Worm (Caenorhabditis elegans) whole organism, L3 larva: ENCODE measurements around the gene ric-3.

Source experiments
- ama-1 ChIP-seq: fragments of 150-350 bp; optimal IDR thresholded peaks from 2 replicates; lab custom pipeline; 2018
- daf-12 ChIP-seq: fragments of 150-350 bp; optimal IDR thresholded peaks from 2 replicates; lab custom pipeline; 2014; ENCODE audit warnings: missing biosample characterization, missing genetic modification reagents, missing genetic modification characterization
- jun-1 ChIP-seq: fragments of 150-350 bp; optimal IDR thresholded peaks from 2 replicates; lab custom pipeline; 2014; ENCODE audit warnings: missing biosample characterization, missing genetic modification reagents, missing genetic modification characterization
- nhr-23 ChIP-seq: fragments of 150-350 bp; optimal IDR thresholded peaks from 2 replicates; lab custom pipeline; 2014; ENCODE audit warnings: missing biosample characterization, missing genetic modification reagents, missing genetic modification characterization
- nhr-237 ChIP-seq: fragments of 150-350 bp; optimal IDR thresholded peaks from 2 replicates; lab custom pipeline; 2014; ENCODE audit warnings: missing biosample characterization, missing genetic modification characterization
- nhr-25 ChIP-seq: sonication (generic microtip); optimal IDR thresholded peaks from 2 replicates; lab custom pipeline; 2017; ENCODE audit warnings: missing biosample characterization, missing genetic modification characterization
- nhr-67 ChIP-seq: fragments of 150-350 bp; optimal IDR thresholded peaks from 2 replicates; lab custom pipeline; 2014; ENCODE audit warnings: missing biosample characterization, missing genetic modification characterization
- pha-4 ChIP-seq: fragments of 150-350 bp; optimal IDR thresholded peaks from 2 replicates; lab custom pipeline; 2014; ENCODE audit warnings: missing biosample characterization, missing genetic modification reagents, missing genetic modification characterization
- skn-1 ChIP-seq: fragments of 150-350 bp; optimal IDR thresholded peaks from 2 replicates; lab custom pipeline; 2014; ENCODE audit warnings: missing biosample characterization, missing genetic modification characterization
- unc-62 ChIP-seq: fragments of 150-350 bp; sonication (generic microtip); optimal IDR thresholded peaks from 4 replicates; lab custom pipeline; 2014; ENCODE audit warnings: missing biosample characterization, missing genetic modification reagents, missing genetic modification characterization
- ztf-11 ChIP-seq: fragments of 150-350 bp; optimal IDR thresholded peaks from 2 replicates; lab custom pipeline; 2014; ENCODE audit warnings: missing biosample characterization, missing genetic modification characterization
- ztf-4 ChIP-seq: fragments of 150-350 bp; optimal IDR thresholded peaks from 2 replicates; lab custom pipeline; 2014; ENCODE audit warnings: missing biosample characterization, missing genetic modification characterization

DNA sequence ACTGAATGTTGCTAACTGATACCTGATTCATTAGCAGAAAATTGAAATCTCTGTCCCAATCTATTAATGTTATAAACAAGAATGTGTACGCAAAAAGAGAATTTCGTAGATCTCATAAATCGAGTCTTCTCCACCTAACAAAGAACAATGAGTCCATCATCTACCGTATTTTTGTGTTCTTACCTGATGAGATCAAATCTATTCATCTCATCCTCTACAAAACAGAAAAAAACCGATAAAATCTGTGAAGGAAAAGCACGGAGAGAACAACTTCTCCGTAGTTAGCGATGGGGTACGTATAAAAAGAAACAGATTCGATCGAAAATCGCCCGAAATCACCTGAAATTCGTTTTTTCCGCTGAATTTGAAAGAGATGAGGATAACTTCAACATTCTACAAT is 9.5 kb upstream of the ric-3 start, which contains the start of gene C33H5.1:
- TF ChIP-seq jun-1 (no peak), nhr-25 (tag; lab: Kevin White, UChicago) (no peak), pha-4 (tag; lab: Kevin White, UChicago) (no peak), nhr-237 (tag; lab: Kevin White, UChicago) (no peak), skn-1 (no peak), unc-62 (no peak), ama-1 (lab: Kevin White, UChicago) (no peak), daf-12 (tag; lab: Kevin White, UChicago) (no peak), ztf-4 (no peak), nhr-23 (tag; lab: Kevin White, UChicago) (no peak), nhr-67 (tag; lab: Kevin White, UChicago) (no peak), ztf-11 (no peak)
